Fruit fly (Drosophila melanogaster) whole organism, embryonic: Measurements from ENCODE around the gene chb.

ENCODE experiments used
- CG2712 ChIP-seq: fragments of 200-800 bp; optimal IDR thresholded peaks from 3 replicates; lab custom pipeline; 2019; ENCODE audit warnings: missing biosample characterization, mild to moderate bottlenecking, missing genetic modification characterization, moderate library complexity
- CG32772 ChIP-seq: fragments of 200-800 bp; sonication (Bioruptor generic); IDR thresholded peaks from 2 replicates; pipeline ENCODE4 v1.3.6; 2022; ENCODE audit warnings: missing biosample characterization, missing genetic modification characterization
- Ets97D ChIP-seq: fragments of 200-800 bp; sonication (Bioruptor generic); optimal IDR thresholded peaks from 3 replicates; lab custom pipeline; 2016; ENCODE audit warnings: missing biosample characterization, missing genetic modification characterization
- Sox102F ChIP-seq: fragments of 200-800 bp; sonication (Bioruptor generic); optimal IDR thresholded peaks from 2 replicates; lab custom pipeline; 2018; ENCODE audit warnings: missing biosample characterization, mild to moderate bottlenecking, missing genetic modification characterization, moderate library complexity
- gro ChIP-seq: fragments of 200-800 bp; sonication (Bioruptor generic); optimal IDR thresholded peaks from 2 replicates; lab custom pipeline; 2016; ENCODE audit warnings: missing biosample characterization, missing genetic modification characterization
- h ChIP-seq: fragments of >200 bp; optimal IDR thresholded peaks from 2 replicates; lab custom pipeline; 2017
- peb ChIP-seq: fragments of 200-800 bp; sonication (Bioruptor generic); IDR thresholded peaks from 2 replicates; pipeline ENCODE4 v1.3.6; 2022; ENCODE audit warnings: missing biosample characterization, missing genetic modification characterization
- zen ChIP-seq: fragments of 200-800 bp; sonication (Bioruptor generic); optimal IDR thresholded peaks from 3 replicates; lab custom pipeline; 2018; ENCODE audit warnings: missing biosample characterization, mild to moderate bottlenecking, missing genetic modification characterization, moderate library complexity

DNA sequence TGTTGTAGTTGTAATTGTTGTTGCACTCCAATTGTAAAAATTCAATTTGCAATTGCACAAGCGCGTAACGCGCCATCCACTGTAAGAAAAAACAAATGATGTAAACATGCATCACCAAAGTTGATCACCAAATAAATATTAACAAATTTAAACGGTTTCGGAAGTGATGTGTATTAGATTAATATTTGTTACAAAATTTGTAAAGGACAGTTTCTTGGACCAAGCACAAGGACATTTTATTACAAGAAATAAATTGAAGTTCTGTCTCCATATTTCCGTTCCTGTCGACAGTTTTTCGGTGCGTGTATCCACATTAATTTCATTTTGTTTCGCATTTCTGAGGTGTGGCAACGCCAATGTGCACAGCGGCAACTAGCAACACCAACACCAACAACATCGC lies 57.1 kb downstream of the chb start:
- TF ChIP-seq peb (GFP tag; lab: Robert Waterston, UW) (no peak), Sox102F (GFP tag; lab: Kevin White, UChicago) (no peak), Ets97D (no peak), CG32772 (GFP tag; lab: Robert Waterston, UW) (no peak), CG2712 (tag; lab: Kevin White, UChicago) (no peak), gro (GFP tag; lab: Kevin White, UChicago) (no peak), h (lab: Kevin White, UChicago) (no peak), zen (no peak)
